Worm (Caenorhabditis elegans) whole organism, early embryonic: ENCODE data around the gene F22B7.1.

Experiments
- B0310.2 ChIP-seq: sonication (generic microtip); optimal IDR thresholded peaks from 2 replicates; lab custom pipeline; 2016; ENCODE audit warnings: mild to moderate bottlenecking, missing genetic modification characterization, missing compliant biosample characterization
- F13C5.2 ChIP-seq: sonication (generic microtip); optimal IDR thresholded peaks from 2 replicates; lab custom pipeline; 2017; ENCODE audit warnings: mild to moderate bottlenecking, missing genetic modification characterization, inconsistent platforms, missing compliant biosample characterization
- aly-1 ChIP-seq: sonication (generic microtip); optimal IDR thresholded peaks from 2 replicates; lab custom pipeline; 2016; ENCODE audit warnings: missing genetic modification characterization, missing compliant biosample characterization
- ama-1 ChIP-seq: fragments of 150-350 bp; optimal IDR thresholded peaks from 2 replicates; lab custom pipeline; 2014
- ceh-13 ChIP-seq: fragments of 200-800 bp; sonication (Bioruptor generic); optimal IDR thresholded peaks from 2 replicates; lab custom pipeline; 2018; ENCODE audit warnings: mild to moderate bottlenecking, missing genetic modification characterization, missing compliant biosample characterization
- ceh-36 ChIP-seq: sonication (generic microtip); optimal IDR thresholded peaks from 2 replicates; lab custom pipeline; 2016; ENCODE audit warnings: missing genetic modification characterization, inconsistent platforms, missing compliant biosample characterization
- ets-7 ChIP-seq: sonication (generic microtip); optimal IDR thresholded peaks from 2 replicates; lab custom pipeline; 2016; ENCODE audit warnings: missing genotype, missing genetic modification characterization, missing compliant biosample characterization
- flt-1 ChIP-seq: fragments of 200-800 bp; sonication (Bioruptor generic); IDR thresholded peaks from 2 replicates; pipeline ENCODE4 v1.3.6; 2022; ENCODE audit warnings: missing genetic modification characterization, missing compliant biosample characterization
- hmbx-1 ChIP-seq: sonication (generic microtip); optimal IDR thresholded peaks from 2 replicates; lab custom pipeline; 2016; ENCODE audit warnings: mild to moderate bottlenecking, missing genetic modification characterization, missing compliant biosample characterization
- hmg-4 ChIP-seq: fragments of 200-800 bp; sonication (Bioruptor generic); optimal IDR thresholded peaks from 2 replicates; lab custom pipeline; 2018; ENCODE audit warnings: mild to moderate bottlenecking, missing genetic modification characterization, missing compliant biosample characterization
- hnd-1 ChIP-seq: sonication (generic microtip); optimal IDR thresholded peaks from 2 replicates; lab custom pipeline; 2016; ENCODE audit warnings: missing genetic modification characterization, missing compliant biosample characterization
- pes-1 ChIP-seq: fragments of 200-800 bp; sonication (Bioruptor generic); IDR thresholded peaks from 2 replicates; pipeline ENCODE4 v1.3.6; 2022; ENCODE audit warnings: missing genetic modification reagents, missing genetic modification characterization, missing compliant biosample characterization
- scrt-1 ChIP-seq: fragments of 200-800 bp; sonication (Bioruptor generic); IDR thresholded peaks from 2 replicates; pipeline ENCODE4 v1.3.6; 2022; ENCODE audit warnings: missing genetic modification characterization, missing compliant biosample characterization
- sea-1 ChIP-seq: fragments of 200-800 bp; sonication (Bioruptor generic); conservative IDR thresholded peaks from 2 replicates; pipeline ENCODE4 v1.3.6; 2022; ENCODE audit warnings: missing genetic modification characterization, missing compliant biosample characterization
- tbx-11 ChIP-seq: fragments of 200-800 bp; sonication (Bioruptor generic); IDR thresholded peaks from 2 replicates; pipeline ENCODE4 v1.3.6; 2022; ENCODE audit warnings: missing genetic modification characterization, missing compliant biosample characterization
- tbx-37 ChIP-seq: fragments of 200-800 bp; sonication (Bioruptor generic); conservative IDR thresholded peaks from 2 replicates; pipeline ENCODE4 v1.3.6; 2022; ENCODE audit warnings: missing genetic modification reagents, missing genetic modification characterization, missing compliant biosample characterization
- tra-4 ChIP-seq: sonication (generic microtip); optimal IDR thresholded peaks from 2 replicates; lab custom pipeline; 2017; ENCODE audit warnings: missing genetic modification characterization, missing compliant biosample characterization

Gene F22B7.1

ce11 chrIII:8655412-8655811 lies 9.7 kb upstream of the F22B7.1 start:
- TF ChIP-seq hnd-1 (tag; lab: Kevin White, UChicago) (no peak), scrt-1 (GFP tag; lab: Robert Waterston, UW) (no peak), tbx-37 (GFP tag; lab: Robert Waterston, UW) (no peak), ama-1 (lab: Kevin White, UChicago) (no peak), tra-4 (no peak), sea-1 (GFP tag; lab: Robert Waterston, UW) (no peak), pes-1 (GFP tag; lab: Robert Waterston, UW) (no peak), flt-1 (GFP tag; lab: Robert Waterston, UW) (no peak), tbx-11 (GFP tag; lab: Robert Waterston, UW) (no peak), B0310.2 (tag; lab: Kevin White, UChicago) (no peak), aly-1 (tag; lab: Kevin White, UChicago) (no peak), ets-7 (tag; lab: Kevin White, UChicago) (no peak), hmbx-1 (no peak), ceh-36 (no peak), ceh-13 (GFP tag; lab: Kevin White, UChicago) (no peak)

ce11 chrIII:8656055-8656454 lies 9.1 kb upstream of the F22B7.1 start:
- no peak for TF ChIP-seq hnd-1 (tag; lab: Kevin White, UChicago)
- no peak for TF ChIP-seq ama-1 (lab: Kevin White, UChicago)
- no peak for TF ChIP-seq hmg-4
- TF ChIP-seq B0310.2 (tag; lab: Kevin White, UChicago) = no peak
- TF ChIP-seq pes-1 (GFP tag; lab: Robert Waterston, UW) = no peak
- TF ChIP-seq tbx-37 (GFP tag; lab: Robert Waterston, UW) = no peak
- TF ChIP-seq ceh-36 = no peak

ce11 chrIII:8656957-8657356 lies 8.2 kb upstream of the F22B7.1 start:
- no peak for TF ChIP-seq ceh-36
- TF ChIP-seq aly-1 (tag; lab: Kevin White, UChicago) = no peak
- TF ChIP-seq hmbx-1 = no peak
- TF ChIP-seq pes-1 (GFP tag; lab: Robert Waterston, UW) = no peak
- no peak for TF ChIP-seq ama-1 (lab: Kevin White, UChicago)
- TF ChIP-seq ets-7 (tag; lab: Kevin White, UChicago) = no peak
- TF ChIP-seq hnd-1 (tag; lab: Kevin White, UChicago) = no peak
- no peak for TF ChIP-seq flt-1 (GFP tag; lab: Robert Waterston, UW)

ce11 chrIII:8657676-8658366 lies 7.3 kb upstream of the F22B7.1 start:
- TF ChIP-seq F13C5.2 (tag; lab: Kevin White, UChicago) = no peak
- TF ChIP-seq hmbx-1 = no peak
- no peak for TF ChIP-seq sea-1 (GFP tag; lab: Robert Waterston, UW)
- no peak for TF ChIP-seq pes-1 (GFP tag; lab: Robert Waterston, UW)
- TF ChIP-seq ceh-36 = no peak
- no peak for TF ChIP-seq tbx-37 (GFP tag; lab: Robert Waterston, UW)
- no peak for TF ChIP-seq scrt-1 (GFP tag; lab: Robert Waterston, UW)
- no peak for TF ChIP-seq aly-1 (tag; lab: Kevin White, UChicago)
- no peak for TF ChIP-seq B0310.2 (tag; lab: Kevin White, UChicago)
- TF ChIP-seq hnd-1 (tag; lab: Kevin White, UChicago) = no peak
- TF ChIP-seq tra-4 = no peak
- TF ChIP-seq tbx-11 (GFP tag; lab: Robert Waterston, UW) = no peak
- TF ChIP-seq hmg-4 = no peak
- no peak for TF ChIP-seq ama-1 (lab: Kevin White, UChicago)
- no peak for TF ChIP-seq flt-1 (GFP tag; lab: Robert Waterston, UW)
- TF ChIP-seq ceh-13 (GFP tag; lab: Kevin White, UChicago) = no peak
- no peak for TF ChIP-seq ets-7 (tag; lab: Kevin White, UChicago)

ce11 chrIII:8658367-8658761 lies 6.8 kb upstream of the F22B7.1 start:
- TF ChIP-seq tra-4 (no peak), flt-1 (GFP tag; lab: Robert Waterston, UW) (no peak), scrt-1 (GFP tag; lab: Robert Waterston, UW) (no peak), ceh-13 (GFP tag; lab: Kevin White, UChicago) (no peak), hmg-4 (no peak), F13C5.2 (tag; lab: Kevin White, UChicago) (no peak), ama-1 (lab: Kevin White, UChicago) (no peak), sea-1 (GFP tag; lab: Robert Waterston, UW) (no peak), aly-1 (tag; lab: Kevin White, UChicago) (no peak), pes-1 (GFP tag; lab: Robert Waterston, UW) (no peak), ets-7 (tag; lab: Kevin White, UChicago) (no peak), B0310.2 (tag; lab: Kevin White, UChicago) (no peak), hnd-1 (tag; lab: Kevin White, UChicago) (no peak), tbx-11 (GFP tag; lab: Robert Waterston, UW) (no peak), tbx-37 (GFP tag; lab: Robert Waterston, UW) (no peak), ceh-36 (no peak), hmbx-1 (no peak)

- TF ChIP-seq ama-1 (lab: Kevin White, UChicago) = no peak
- no peak for TF ChIP-seq hnd-1 (tag; lab: Kevin White, UChicago)
- TF ChIP-seq tra-4 = no peak
These were observed 2.0 kb upstream of the F22B7.1 start for ce11 chrIII:8663143-8663542.

- TF ChIP-seq F13C5.2 (tag; lab: Kevin White, UChicago) (no peak), tra-4 (no peak), flt-1 (GFP tag; lab: Robert Waterston, UW) (no peak), hmg-4 (no peak), ceh-36 (no peak), ets-7 (tag; lab: Kevin White, UChicago) (no peak), scrt-1 (GFP tag; lab: Robert Waterston, UW) (no peak), pes-1 (GFP tag; lab: Robert Waterston, UW) (no peak), sea-1 (GFP tag; lab: Robert Waterston, UW) (no peak), tbx-37 (GFP tag; lab: Robert Waterston, UW) (no peak), ama-1 (lab: Kevin White, UChicago) (no peak), hmbx-1 (no peak), aly-1 (tag; lab: Kevin White, UChicago) (no peak), hnd-1 (tag; lab: Kevin White, UChicago) (no peak), B0310.2 (tag; lab: Kevin White, UChicago) (no peak)
These were observed 2.2 kb downstream of the F22B7.1 start, which contains the start of gene dpy-19 for ce11 chrIII:8667382-8667781. Gene dpy-19, minus strand, starts transcription at chrIII:8667482.
